Worm (Caenorhabditis elegans) whole organism, midembryonic: ENCODE results near the gene W01G7.4.

Experiments used
- flt-1 ChIP-seq: fragments of 200-800 bp; sonication (Bioruptor generic); IDR thresholded peaks from 2 replicates; pipeline ENCODE4 v1.3.6; 2022; ENCODE audit warnings: missing genetic modification characterization, missing compliant biosample characterization
- ref-1 ChIP-seq: fragments of 200-800 bp; sonication (Bioruptor generic); conservative IDR thresholded peaks from 2 replicates; pipeline ENCODE4 v1.3.6; 2022; ENCODE audit warnings: missing genetic modification reagents, missing genetic modification characterization, missing compliant biosample characterization
- tab-1 ChIP-seq: fragments of 200-800 bp; sonication (Bioruptor generic); IDR thresholded peaks from 2 replicates; pipeline ENCODE4 v1.3.6; 2022; ENCODE audit warnings: missing genetic modification characterization, missing compliant biosample characterization

DNA sequence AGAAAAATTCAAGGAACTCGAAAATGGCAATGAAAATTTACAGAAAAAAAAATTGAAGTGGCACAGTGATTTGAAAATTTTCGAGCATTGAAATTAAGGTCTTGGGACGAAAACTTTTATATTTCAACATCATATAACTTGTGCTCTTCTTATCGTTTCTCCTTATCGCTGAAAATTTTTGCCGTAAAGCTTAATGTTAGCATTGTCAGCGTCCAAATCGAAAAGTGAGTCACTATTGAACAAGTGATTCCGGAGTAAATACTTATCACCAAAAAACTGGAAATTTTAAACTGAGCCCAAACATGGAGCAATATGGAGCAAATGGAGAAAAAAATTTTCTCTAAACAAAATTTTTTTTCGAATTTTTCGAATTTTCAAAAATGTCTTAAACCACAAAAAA, 4.8 kb upstream of the W01G7.4 start:
- no peak for TF ChIP-seq tab-1
- no peak for TF ChIP-seq ref-1 (GFP tag; lab: Robert Waterston, UW)
- TF ChIP-seq flt-1 (GFP tag; lab: Robert Waterston, UW) = no peak
